Fruit fly (Drosophila melanogaster): Measurements from ENCODE around the gene ro.
A peak's percentile ranks its signal among the peaks of the same experiment; 100 is the strongest.

ro gene

dm6 chr3R:26928424-26928823, 47.5 kb upstream of the ro start (continued):
- TF ChIP-seq Six4 (GFP tag; optimal IDR thresholded peaks at IDR 0.05) (no peak), Neu2 (GFP tag; optimal IDR thresholded peaks at IDR 0.05; ENCODE audit: borderline replicate concordance) (no peak), vfl (GFP tag; optimal IDR thresholded peaks at IDR 0.05) (no peak), CG16813 (GFP tag; IDR thresholded peaks at IDR 0.05; ENCODE audit: partially characterized antibody) (no peak), Dip2 (GFP tag; IDR thresholded peaks at IDR 0.05) (no peak), ssp (GFP tag; IDR thresholded peaks at IDR 0.05) (0 out of 2 replicates have a peak, but pooled peaks have one; percentile 21), CG11723 (GFP tag; optimal IDR thresholded peaks at IDR 0.05) (peak; percentile 21), CG8924 (tag; optimal IDR thresholded peaks at IDR 0.05) (peak; percentile 58), CG12104 (GFP tag; optimal IDR thresholded peaks at IDR 0.05) (no peak), Gug (GFP tag; IDR thresholded peaks at IDR 0.05) (no peak), gsb (GFP tag; IDR thresholded peaks at IDR 0.05) (no peak), trem (tag; optimal IDR thresholded peaks at IDR 0.05) (no peak), fd64A (GFP tag; optimal IDR thresholded peaks at IDR 0.05) (no peak), CG32767 (GFP tag; IDR thresholded peaks at IDR 0.05) (peak; percentile 55; the same call in 1 of the 2 replicates), Ptx1 (GFP tag; IDR thresholded peaks at IDR 0.05) (peak; percentile 29; the same call in 1 of the 2 replicates), HLH4C (GFP tag; IDR thresholded peaks at IDR 0.05; ENCODE audit: partially characterized antibody) (no peak), kay (GFP tag; optimal IDR thresholded peaks at IDR 0.05) (no peak), rib (GFP tag; IDR thresholded peaks at IDR 0.05) (no peak), zen (tag; optimal IDR thresholded peaks at IDR 0.05) (no peak), CG12769 (tag; optimal IDR thresholded peaks at IDR 0.05) (peak; percentile 74), az2 (GFP tag; optimal IDR thresholded peaks at IDR 0.05) (peak; percentile 59), CG31365 (tag; optimal IDR thresholded peaks at IDR 0.05) (no peak), en (GFP tag; optimal IDR thresholded peaks at IDR 0.05) (no peak), MESR4 (GFP tag; optimal IDR thresholded peaks at IDR 0.05) (no peak), CG1529 (GFP tag; optimal IDR thresholded peaks at IDR 0.05) (peak; percentile 32), pum (GFP tag; optimal IDR thresholded peaks at IDR 0.05) (no peak), aop (GFP tag; IDR thresholded peaks at IDR 0.05) (no peak), Awh (GFP tag; IDR thresholded peaks at IDR 0.05) (0 out of 2 replicates have a peak, but pooled peaks have one; percentile 10), CG17829 (tag; optimal IDR thresholded peaks at IDR 0.05) (no peak), slbo (GFP tag; IDR thresholded peaks at IDR 0.05) (peak; percentile 58), ATbp (GFP tag; optimal IDR thresholded peaks at IDR 0.05) (peak; percentile 50), NC2α (GFP tag; optimal IDR thresholded peaks at IDR 0.05) (no peak), seq (GFP tag; IDR thresholded peaks at IDR 0.05) (no peak; the same call in 1 of the 2 replicates), fd96Cb (tag; optimal IDR thresholded peaks at IDR 0.05) (peak; percentile 72), mam (GFP tag; optimal IDR thresholded peaks at IDR 0.05) (no peak), CG12071 (GFP tag; optimal IDR thresholded peaks at IDR 0.05) (peak; percentile 19), BtbVII (GFP tag; optimal IDR thresholded peaks at IDR 0.05) (no peak), HLH54F (GFP tag; optimal IDR thresholded peaks at IDR 0.05) (no peak), CG8089 (GFP tag; optimal IDR thresholded peaks at IDR 0.05) (no peak), CG12219 (GFP tag; optimal IDR thresholded peaks at IDR 0.05) (peak; percentile 64), YL-1 (GFP tag; optimal IDR thresholded peaks at IDR 0.05) (no peak), Kr (GFP tag; optimal IDR thresholded peaks at IDR 0.05) (no peak), CG2712 (tag; optimal IDR thresholded peaks at IDR 0.05) (peak; percentile 53), B-H2 (GFP tag; optimal IDR thresholded peaks at IDR 0.05) (no peak), ase (GFP tag; IDR thresholded peaks at IDR 0.05) (no peak), Chrac-16 (GFP tag; optimal IDR thresholded peaks at IDR 0.05) (peak; percentile 4), CG13287 (GFP tag; IDR thresholded peaks at IDR 0.05; ENCODE audit: partially characterized antibody) (no peak), CG7745 (tag; optimal IDR thresholded peaks at IDR 0.05) (no peak), exex (tag; optimal IDR thresholded peaks at IDR 0.05) (no peak), Dref (GFP tag; IDR thresholded peaks at IDR 0.05) (no peak), Max (GFP tag; optimal IDR thresholded peaks at IDR 0.05) (no peak), tap (tag; optimal IDR thresholded peaks at IDR 0.05) (peak; percentile 73)

Measured in whole organism, embryonic.